Fruit fly (Drosophila melanogaster) whole organism, embryonic: Measurements from ENCODE around the gene Acbp6.

Experiments
- Antp ChIP-seq: fragments of 200-800 bp; sonication (Bioruptor generic); optimal IDR thresholded peaks from 3 replicates; lab custom pipeline; 2016; ENCODE audit warnings: missing biosample characterization, missing genetic modification characterization
- Bgb ChIP-seq: fragments of 200-800 bp; sonication (Bioruptor generic); IDR thresholded peaks from 2 replicates; pipeline ENCODE4 v1.3.6; 2022; ENCODE audit warnings: missing biosample characterization, missing genetic modification characterization; ENCODE audit not compliant: partially characterized antibody
- CG11456 ChIP-seq: fragments of 200-800 bp; sonication (Bioruptor generic); IDR thresholded peaks from 3 replicates; pipeline ENCODE4 v1.3.6; 2022; ENCODE audit warnings: missing biosample characterization, missing genetic modification characterization
- CG15514 ChIP-seq: fragments of 200-800 bp; sonication (Bioruptor generic); optimal IDR thresholded peaks from 3 replicates; lab custom pipeline; 2017; ENCODE audit warnings: missing biosample characterization, missing genetic modification characterization, mild to moderate bottlenecking, moderate library complexity, missing genetic modification reagents
- CG18619 ChIP-seq: fragments of 200-800 bp; sonication (Bioruptor generic); optimal IDR thresholded peaks from 3 replicates; lab custom pipeline; 2017; ENCODE audit warnings: missing biosample characterization, mild to moderate bottlenecking, missing genetic modification characterization
- CG32767 ChIP-seq: fragments of 200-800 bp; sonication (Bioruptor generic); IDR thresholded peaks from 2 replicates; pipeline ENCODE4 v1.3.6; 2022; ENCODE audit warnings: missing biosample characterization, missing genetic modification characterization
- CG3838 ChIP-seq: fragments of 200-800 bp; sonication (Bioruptor generic); optimal IDR thresholded peaks from 3 replicates; lab custom pipeline; 2016; ENCODE audit warnings: missing biosample characterization, missing genetic modification characterization
- CG43689 ChIP-seq: fragments of 200-800 bp; sonication (Bioruptor generic); IDR thresholded peaks from 2 replicates; pipeline ENCODE4 v1.3.6; 2022; ENCODE audit warnings: missing biosample characterization, missing genetic modification characterization
- CG4404 ChIP-seq: fragments of 200-800 bp; sonication (Bioruptor generic); IDR thresholded peaks from 2 replicates; pipeline ENCODE4 v1.3.6; 2022; ENCODE audit warnings: missing biosample characterization, missing genetic modification characterization
- CG6254 ChIP-seq: fragments of 200-800 bp; sonication (Bioruptor generic); optimal IDR thresholded peaks from 3 replicates; lab custom pipeline; 2017; ENCODE audit warnings: mild to moderate bottlenecking, missing biosample characterization, missing genetic modification reagents, missing genetic modification characterization
- CG6813 ChIP-seq: fragments of 200-800 bp; sonication (Bioruptor generic); optimal IDR thresholded peaks from 2 replicates; lab custom pipeline; 2017; ENCODE audit warnings: missing biosample characterization, missing genetic modification characterization, mild to moderate bottlenecking, moderate library complexity, missing genetic modification reagents
- CG8290 ChIP-seq, 3 experiments: fragments of 200-800 bp; sonication (Bioruptor generic); optimal IDR thresholded peaks; 2 replicates each; lab custom pipeline; 2016 to 2019; ENCODE audit warnings: missing biosample characterization in 3 of 3, missing genetic modification characterization in 3 of 3, mild to moderate bottlenecking in 2 of 3, moderate library complexity in 1 of 3
- CG8359 ChIP-seq: fragments of 200-800 bp; sonication (Bioruptor generic); optimal IDR thresholded peaks from 2 replicates; lab custom pipeline; 2017; ENCODE audit warnings: missing biosample characterization, mild to moderate bottlenecking, missing genetic modification characterization, borderline replicate concordance
- CG9797 ChIP-seq: fragments of 200-800 bp; sonication (Bioruptor generic); optimal IDR thresholded peaks from 3 replicates; lab custom pipeline; 2018; ENCODE audit warnings: missing biosample characterization, mild to moderate bottlenecking, missing genetic modification characterization
- CG9932 ChIP-seq: fragments of 200-800 bp; sonication (Bioruptor generic); IDR thresholded peaks from 2 replicates; pipeline ENCODE4 v1.3.6; 2022; ENCODE audit warnings: missing biosample characterization, missing genetic modification characterization
- Camta ChIP-seq: fragments of 200-800 bp; sonication (Bioruptor generic); optimal IDR thresholded peaks from 2 replicates; lab custom pipeline; 2016; ENCODE audit warnings: missing biosample characterization, missing genetic modification characterization
- Chrac-16 ChIP-seq: fragments of 200-800 bp; sonication (Bioruptor generic); optimal IDR thresholded peaks from 3 replicates; lab custom pipeline; 2016; ENCODE audit warnings: missing biosample characterization, missing genetic modification characterization
- CkIIα-i1 ChIP-seq: fragments of 200-800 bp; sonication (Bioruptor generic); IDR thresholded peaks from 2 replicates; pipeline ENCODE4 v1.3.6; 2022; ENCODE audit warnings: missing biosample characterization, missing genetic modification characterization
- Dbx ChIP-seq: fragments of 200-800 bp; sonication (Bioruptor generic); IDR thresholded peaks from 3 replicates; pipeline ENCODE4 v1.3.6; 2022; ENCODE audit warnings: missing biosample characterization, missing genetic modification characterization
- ERR ChIP-seq: fragments of 200-800 bp; sonication (Bioruptor generic); optimal IDR thresholded peaks from 2 replicates; lab custom pipeline; 2016; ENCODE audit warnings: missing biosample characterization, missing genetic modification characterization
- Ets65A ChIP-seq: fragments of 200-800 bp; sonication (Bioruptor generic); peaks from one replicate; lab custom pipeline; 2016; ENCODE audit warnings: missing biosample characterization, missing genetic modification characterization
- HHEX ChIP-seq: fragments of 200-800 bp; sonication (Bioruptor generic); optimal IDR thresholded peaks from 3 replicates; lab custom pipeline; 2017; ENCODE audit warnings: missing biosample characterization, mild to moderate bottlenecking, missing genetic modification characterization, missing genetic modification reagents
- Hey ChIP-seq: fragments of 200-800 bp; sonication (Bioruptor generic); optimal IDR thresholded peaks from 3 replicates; lab custom pipeline; 2018; ENCODE audit warnings: missing biosample characterization, mild to moderate bottlenecking, missing genetic modification characterization
- Hr3 ChIP-seq: fragments of 200-800 bp; sonication (Bioruptor generic); optimal IDR thresholded peaks from 3 replicates; lab custom pipeline; 2016; ENCODE audit warnings: missing biosample characterization, missing genetic modification characterization
- MBD-R2 ChIP-seq: fragments of 200-800 bp; sonication (Bioruptor generic); IDR thresholded peaks from 2 replicates; pipeline ENCODE4 v1.3.6; 2022; ENCODE audit warnings: missing biosample characterization, missing genetic modification characterization
- NFAT ChIP-seq: fragments of 200-800 bp; sonication (Bioruptor generic); IDR thresholded peaks from 2 replicates; pipeline ENCODE4 v1.3.6; 2022; ENCODE audit warnings: missing biosample characterization, missing genetic modification characterization
- Nf-YB ChIP-seq: fragments of 200-800 bp; sonication (Bioruptor generic); optimal IDR thresholded peaks from 3 replicates; lab custom pipeline; 2019; ENCODE audit warnings: missing biosample characterization, mild to moderate bottlenecking, missing genetic modification characterization, moderate library complexity
- Rfx ChIP-seq: fragments of 200-800 bp; sonication (Bioruptor generic); IDR thresholded peaks from 2 replicates; pipeline ENCODE4 v1.3.6; 2022; ENCODE audit warnings: missing biosample characterization, missing genetic modification characterization
- Six4 ChIP-seq: fragments of 200-800 bp; sonication (Bioruptor generic); optimal IDR thresholded peaks from 2 replicates; lab custom pipeline; 2016; ENCODE audit warnings: missing biosample characterization, missing genetic modification characterization
- Ssrp ChIP-seq: fragments of 200-800 bp; sonication (Bioruptor generic); optimal IDR thresholded peaks from 2 replicates; lab custom pipeline; 2018; ENCODE audit warnings: missing biosample characterization, mild to moderate bottlenecking, missing genetic modification characterization, moderate library complexity
- Xbp1 ChIP-seq: fragments of 200-800 bp; sonication (Bioruptor generic); optimal IDR thresholded peaks from 3 replicates; lab custom pipeline; 2016; ENCODE audit warnings: missing biosample characterization, mild to moderate bottlenecking, missing genetic modification characterization
- bab2 ChIP-seq: fragments of 200-800 bp; sonication (Bioruptor generic); optimal IDR thresholded peaks from 2 replicates; lab custom pipeline; 2016; ENCODE audit warnings: missing biosample characterization, missing genetic modification characterization
- da ChIP-seq: fragments of 200-800 bp; sonication (Bioruptor generic); optimal IDR thresholded peaks from 2 replicates; lab custom pipeline; 2016; ENCODE audit warnings: missing biosample characterization, missing genetic modification characterization
- danr ChIP-seq: fragments of 200-800 bp; sonication (Bioruptor generic); IDR thresholded peaks from 2 replicates; pipeline ENCODE4 v1.3.6; 2022; ENCODE audit warnings: missing biosample characterization, missing genetic modification characterization
- dati ChIP-seq: fragments of 200-800 bp; sonication (Bioruptor generic); IDR thresholded peaks from 2 replicates; pipeline ENCODE4 v1.3.6; 2022; ENCODE audit warnings: missing biosample characterization, missing genetic modification characterization
- eyg ChIP-seq: fragments of 200-800 bp; sonication (Bioruptor generic); optimal IDR thresholded peaks from 3 replicates; lab custom pipeline; 2016; ENCODE audit warnings: missing biosample characterization, missing genetic modification characterization
- fru ChIP-seq: fragments of >200 bp; optimal IDR thresholded peaks from 2 replicates; lab custom pipeline; 2017
- kay ChIP-seq: fragments of 200-800 bp; sonication (Bioruptor generic); optimal IDR thresholded peaks from 2 replicates; lab custom pipeline; 2016; ENCODE audit warnings: missing biosample characterization, missing genetic modification characterization
- nom ChIP-seq: fragments of 200-800 bp; sonication (Bioruptor generic); optimal IDR thresholded peaks from 2 replicates; lab custom pipeline; 2017; ENCODE audit warnings: missing biosample characterization, missing genetic modification characterization, mild to moderate bottlenecking, moderate library complexity, missing genetic modification reagents
- pfk ChIP-seq: fragments of 200-800 bp; sonication (Bioruptor generic); optimal IDR thresholded peaks from 2 replicates; lab custom pipeline; 2018; ENCODE audit warnings: missing biosample characterization, mild to moderate bottlenecking, missing genetic modification characterization, moderate library complexity
- psq ChIP-seq: fragments of 200-800 bp; sonication (Bioruptor generic); optimal IDR thresholded peaks from 2 replicates; lab custom pipeline; 2017; ENCODE audit warnings: missing biosample characterization, missing genetic modification characterization
- rib ChIP-seq: fragments of 200-800 bp; sonication (Bioruptor generic); IDR thresholded peaks from 2 replicates; pipeline ENCODE4 v1.3.6; 2022; ENCODE audit warnings: missing biosample characterization, missing genetic modification characterization
- row ChIP-seq: fragments of 200-800 bp; sonication (Bioruptor generic); IDR thresholded peaks from 3 replicates; pipeline ENCODE4 v1.3.6; 2022; ENCODE audit warnings: missing biosample characterization, missing genetic modification characterization
- slbo ChIP-seq: fragments of 200-800 bp; sonication (Bioruptor generic); IDR thresholded peaks from 2 replicates; pipeline ENCODE4 v1.3.6; 2022; ENCODE audit warnings: missing biosample characterization, missing genetic modification characterization
- sna ChIP-seq: fragments of 200-800 bp; sonication (Bioruptor generic); IDR thresholded peaks from 2 replicates; pipeline ENCODE4 v1.3.6; 2022; ENCODE audit warnings: missing biosample characterization, missing genetic modification characterization; ENCODE audit not compliant: partially characterized antibody
- so ChIP-seq: fragments of 200-800 bp; sonication (Bioruptor generic); IDR thresholded peaks from 3 replicates; pipeline ENCODE4 v1.3.6; 2022; ENCODE audit warnings: missing biosample characterization, missing genetic modification characterization
- tio ChIP-seq: fragments of 200-800 bp; sonication (Bioruptor generic); optimal IDR thresholded peaks from 2 replicates; lab custom pipeline; 2017; ENCODE audit warnings: missing biosample characterization, missing genetic modification characterization, inconsistent platforms
- vnd ChIP-seq: fragments of 200-800 bp; sonication (Bioruptor generic); IDR thresholded peaks from 3 replicates; pipeline ENCODE4 v1.3.6; 2022; ENCODE audit warnings: missing biosample characterization, missing genetic modification characterization; ENCODE audit not compliant: partially characterized antibody

The Acbp6 gene

DNA sequence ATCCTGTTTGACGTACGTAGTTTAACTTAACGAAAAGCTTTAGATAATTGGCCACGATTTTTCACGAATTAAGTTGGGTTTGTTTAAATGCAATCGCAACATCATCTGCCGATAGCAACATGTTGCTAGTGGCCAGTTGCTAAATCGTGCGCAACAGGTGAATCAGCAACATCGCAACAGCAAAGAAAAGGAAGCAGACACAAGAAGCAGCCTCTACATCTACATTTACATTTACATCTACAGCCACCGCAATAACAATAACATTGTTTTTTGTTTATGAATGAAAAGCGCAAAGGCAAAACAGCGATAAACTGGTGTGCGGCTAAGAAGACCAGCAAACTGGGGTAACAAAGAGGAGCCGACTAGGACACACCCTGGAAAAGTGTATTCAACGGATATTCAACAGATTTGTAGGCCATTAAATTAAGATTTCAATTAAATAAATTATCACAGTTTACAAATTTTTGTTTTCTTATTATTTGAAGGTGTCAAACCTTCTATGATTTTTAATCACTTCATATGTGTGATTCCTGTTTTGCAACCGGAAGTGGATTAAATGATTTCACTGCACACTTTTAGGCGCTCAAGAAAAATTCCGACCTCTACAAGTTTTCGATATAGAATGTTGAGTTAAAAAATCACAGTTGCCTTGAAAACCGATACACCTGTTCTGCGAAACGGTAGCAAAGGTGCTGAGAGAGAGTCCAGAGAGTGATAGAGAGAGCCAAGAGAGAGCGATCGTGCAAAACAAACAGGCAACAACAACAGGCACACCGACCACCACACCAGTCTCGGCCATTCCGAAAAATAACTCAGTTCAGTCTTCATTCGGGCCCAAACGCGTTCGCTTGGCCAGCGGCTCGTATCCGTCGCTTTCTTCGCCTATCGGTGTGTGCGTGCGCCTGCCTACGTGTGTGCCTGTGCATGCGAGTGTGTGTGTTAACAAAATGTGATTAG lies 5.3 kb downstream of the Acbp6 start, which contains the start of gene melt (continued):
- TF ChIP-seq nom (GFP tag; lab: Kevin White, UChicago) (peak; percentile 65), CG3838 (GFP tag; lab: Kevin White, UChicago) (peak; percentile 68), tio (GFP tag; lab: Kevin White, UChicago) (peak; percentile 93), pfk (no peak), Six4 (GFP tag; lab: Kevin White, UChicago) (peak; percentile 83), CG9797 (GFP tag; lab: Kevin White, UChicago) (no peak), Ets65A (GFP tag; lab: Kevin White, UChicago) (peak; percentile 98), Hr3 (GFP tag; lab: Kevin White, UChicago) (peak; percentile 88), NFAT (peak; percentile 60), Antp (peak; percentile 84), Chrac-16 (peak; percentile 85), psq (GFP tag; lab: Kevin White, UChicago) (peak; percentile 96), CG9932 (GFP tag; lab: Robert Waterston, UW) (peak; percentile 78), rib (peak; percentile 53; the same call in 1 of the 2 replicates), CG11456 (GFP tag; lab: Robert Waterston, UW) (0 out of 3 replicates have a peak, but pooled peaks have one; percentile 56), CG6254 (peak; percentile 59), CG6813 (GFP tag; lab: Kevin White, UChicago) (peak; percentile 74), HHEX (GFP tag; lab: Kevin White, UChicago) (peak; percentile 85), Bgb (GFP tag; lab: Robert Waterston, UW) (peak; percentile 73), Rfx (GFP tag; lab: Robert Waterston, UW) (peak; percentile 82), CG18619 (GFP tag; lab: Kevin White, UChicago) (peak; percentile 89), danr (GFP tag; lab: Robert Waterston, UW) (peak; percentile 51; the same call in 1 of the 2 replicates), CG43689 (no peak), MBD-R2 (GFP tag; lab: Robert Waterston, UW) (peak; percentile 36; the same call in 1 of the 2 replicates), CG4404 (GFP tag; lab: Robert Waterston, UW) (peak; percentile 82), CG8290 (GFP tag; optimal IDR thresholded peaks at IDR 0.05; lab: Kevin White, UChicago) (peak; percentile 93), CG8290 (tag; optimal IDR thresholded peaks at IDR 0.05; lab: Kevin White, UChicago) (peak; percentile 68 to 97), Dbx (GFP tag; lab: Robert Waterston, UW) (peak; percentile 72), dati (GFP tag; lab: Robert Waterston, UW) (no peak), vnd (GFP tag; lab: Robert Waterston, UW) (peak; percentile 33; the same call in 1 of the 3 replicates), so (GFP tag; lab: Robert Waterston, UW) (peak; percentile 67; the same call in 2 of the 3 replicates), Xbp1 (peak; percentile 88), Nf-YB (peak; percentile 78), row (GFP tag; lab: Robert Waterston, UW) (peak; percentile 95), sna (GFP tag; lab: Robert Waterston, UW) (no peak), fru (lab: Kevin White, UChicago) (no peak), Camta (GFP tag; lab: Kevin White, UChicago) (peak; percentile 89), CG15514 (GFP tag; lab: Kevin White, UChicago) (peak; percentile 69), CG8359 (peak; percentile 66), kay (GFP tag; lab: Kevin White, UChicago) (peak; percentile 81), Hey (tag; lab: Kevin White, UChicago) (no peak), CG32767 (GFP tag; lab: Robert Waterston, UW) (peak; percentile 74; the same call in 1 of the 2 replicates), CkIIα-i1 (GFP tag; lab: Robert Waterston, UW) (no peak), slbo (GFP tag; lab: Robert Waterston, UW) (peak; percentile 75), Ssrp (tag; lab: Kevin White, UChicago) (peak; percentile 89), eyg (peak; percentile 86), ERR (GFP tag; lab: Kevin White, UChicago) (peak; percentile 76), bab2 (GFP tag; lab: Kevin White, UChicago) (peak; percentile 87), da (peak; percentile 74)
